Worm (Caenorhabditis elegans): ENCODE measurements around the gene srh-268.

ce11 chrV:7492924-7493323 is 46.2 kb upstream of the srh-268 start, which contains the start of gene srbc-10:
- TF ChIP-seq nhr-28 (tag; optimal IDR thresholded peaks at IDR 0.05), result no peak
- TF ChIP-seq nhr-76 (tag; optimal IDR thresholded peaks at IDR 0.05), result no peak
- no peak for TF ChIP-seq blmp-1 (tag; optimal IDR thresholded peaks at IDR 0.05)
- TF ChIP-seq sptf-1 (tag; optimal IDR thresholded peaks at IDR 0.05), result no peak
- TF ChIP-seq nhr-12 (tag; optimal IDR thresholded peaks at IDR 0.05), result no peak
- TF ChIP-seq lsy-2 (tag; optimal IDR thresholded peaks at IDR 0.05), result no peak
- TF ChIP-seq ceh-43 (GFP tag; optimal IDR thresholded peaks at IDR 0.05), result no peak
- no peak for TF ChIP-seq snpc-4 (tag; optimal IDR thresholded peaks at IDR 0.05)
- no peak for TF ChIP-seq unc-39 (tag; optimal IDR thresholded peaks at IDR 0.05)
- TF ChIP-seq unc-120 (tag; optimal IDR thresholded peaks at IDR 0.05; ENCODE audit: poor library complexity, severe bottlenecking), result no peak
- TF ChIP-seq unc-62 (GFP tag; optimal IDR thresholded peaks at IDR 0.05), result no peak

Measured in whole organism, mixed stage, embryonic.